Worm (Caenorhabditis elegans) whole organism, dauer: ENCODE data around the gene F12A10.8.

Source experiments
- unc-62 ChIP-seq: sonication (generic microtip); optimal IDR thresholded peaks from 2 replicates; lab custom pipeline; 2017; ENCODE audit warnings: missing biosample characterization, missing genetic modification reagents, missing genetic modification characterization

F12A10.8 gene

DNA sequence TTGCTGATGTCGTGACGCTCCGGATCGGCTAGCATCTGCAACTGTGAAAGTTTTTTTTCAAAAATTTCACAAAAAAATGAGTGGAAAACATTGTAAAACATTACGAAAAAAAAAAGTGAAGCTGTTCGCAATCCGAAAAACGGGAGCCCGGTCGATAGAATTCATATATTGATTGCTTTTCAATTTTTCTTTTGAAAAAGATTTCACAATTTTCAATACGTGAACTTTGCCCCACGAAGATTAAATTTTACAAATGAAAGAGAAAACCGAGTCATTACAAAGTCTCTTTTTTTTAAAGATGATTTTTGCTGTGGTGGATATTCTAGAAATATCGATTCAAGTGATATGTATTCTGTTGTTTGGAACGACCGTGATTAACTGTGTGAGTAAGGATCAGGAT lies 6.5 kb downstream of the F12A10.8 start, which contains the start of gene F12A10.6:
Gene F12A10.6, minus strand, starts transcription at position 101 of the 400 bp plus-strand sequence.
- no peak for TF ChIP-seq unc-62

ce11 chrII:5487844-5488243 lies 13.0 kb downstream of the F12A10.8 start, which contains the start of gene nep-5:
Gene nep-5, plus strand, starts transcription at chrII:5488144.
- no peak for TF ChIP-seq unc-62

ce11 chrII:5481982-5482381 lies 18.9 kb downstream of the F12A10.8 start, which contains the start of gene cal-8:
Gene cal-8, minus strand, starts transcription at chrII:5482041.
- no peak for TF ChIP-seq unc-62

- TF ChIP-seq unc-62 = no peak
These were observed 22.5 kb downstream of the F12A10.8 start, which contains the start of gene F56D1.1 for ce11 chrII:5478318-5478717. Gene F56D1.1, plus strand, starts transcription at chrII:5478618.

ce11 chrII:5474946-5475345 lies 25.9 kb downstream of the F12A10.8 start, which contains the start of gene ilcr-2:
Gene ilcr-2, plus strand, starts transcription at chrII:5475246.
- TF ChIP-seq unc-62 = no peak

DNA sequence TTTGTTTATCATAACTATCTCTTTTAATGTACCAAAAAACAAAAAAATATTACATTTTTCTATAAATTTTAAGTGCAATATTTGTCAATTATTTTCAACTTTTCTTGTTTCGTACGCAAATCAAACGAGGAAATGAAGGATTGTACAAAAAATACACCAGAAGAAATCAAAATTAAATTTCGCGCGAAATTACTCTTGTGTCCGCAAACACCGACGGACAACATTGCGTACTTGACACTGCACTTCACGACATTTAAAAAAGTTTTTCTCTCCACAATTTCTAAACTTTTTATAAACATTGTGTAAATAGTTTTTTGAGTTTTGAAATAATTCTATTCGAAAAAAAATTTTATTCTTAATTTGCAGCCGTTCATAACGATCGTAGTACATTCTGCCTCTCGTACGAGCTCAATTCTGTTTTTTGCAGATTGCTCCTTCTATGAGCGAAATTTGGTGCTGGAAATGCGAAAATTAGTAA lies 26.9 kb downstream of the F12A10.8 start, which contains the start of gene mrps-16:
Gene mrps-16, plus strand, starts transcription at position 428 of the 478 bp plus-strand sequence.
- TF ChIP-seq unc-62 = no peak

ce11 chrII:5465729-5466408 lies 35.0 kb downstream of the F12A10.8 start, which contains the start of gene clr-1:
Gene clr-1, plus strand, starts transcription at chrII:5466358.
- no peak for TF ChIP-seq unc-62

ce11 chrII:5463692-5464300 lies 37.1 kb downstream of the F12A10.8 start:
- no peak for TF ChIP-seq unc-62

- no peak for TF ChIP-seq unc-62
These were observed 40.0 kb downstream of the F12A10.8 start for ce11 chrII:5460911-5461310.

DNA sequence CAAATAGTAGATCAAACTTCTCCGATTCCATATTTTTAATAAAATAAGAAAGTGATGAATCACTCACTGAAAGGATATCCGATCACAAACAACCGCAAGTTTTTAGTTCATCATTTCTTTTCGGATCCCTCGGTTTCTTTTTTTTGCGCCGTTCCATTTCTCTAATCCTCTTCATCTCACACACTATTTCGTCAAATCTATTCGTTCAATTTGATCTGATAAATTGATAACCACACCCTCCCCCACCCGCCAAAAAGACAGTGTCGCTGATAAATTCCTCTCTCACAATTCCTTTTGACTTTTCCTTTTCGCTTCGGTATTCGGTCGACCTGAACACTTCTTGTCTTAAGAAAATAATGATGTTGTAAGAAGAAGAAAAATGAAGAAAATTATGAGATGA lies 41.3 kb downstream of the F12A10.8 start:
- TF ChIP-seq unc-62 = no peak

- TF ChIP-seq unc-62 = no peak
These were observed 42.0 kb downstream of the F12A10.8 start for ce11 chrII:5458683-5459410.

DNA sequence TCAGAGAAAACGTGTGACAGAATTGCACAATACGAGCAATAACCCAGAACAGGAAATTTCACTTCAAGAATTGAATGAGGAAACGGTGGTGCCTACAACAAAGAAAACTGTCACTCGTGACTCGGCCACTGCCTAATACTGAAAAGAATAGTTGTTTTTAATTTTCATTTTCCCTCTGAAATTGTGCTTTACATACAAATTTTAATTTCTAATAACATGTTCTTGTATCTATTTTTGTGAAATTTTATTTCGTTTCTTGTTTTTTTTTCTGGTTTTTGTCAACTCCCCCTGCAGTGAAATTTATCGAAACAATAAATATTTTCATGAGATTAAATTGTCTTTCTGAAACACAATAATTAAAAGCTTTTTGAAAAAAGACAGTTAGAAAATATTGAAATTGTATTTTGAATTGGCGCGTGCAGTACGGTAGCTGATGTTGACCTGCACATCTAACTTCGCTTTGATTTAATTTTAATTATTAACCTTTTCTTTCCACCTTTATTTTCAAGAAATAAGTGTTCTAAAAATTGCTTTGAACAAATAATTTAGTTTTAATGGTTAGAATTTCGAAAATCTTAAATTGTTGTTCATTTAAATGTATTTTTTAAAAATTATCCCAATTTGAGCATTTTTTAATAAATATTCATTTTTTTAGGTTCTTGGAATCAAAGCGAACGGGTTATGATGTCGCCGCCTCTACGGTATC lies 45.1 kb downstream of the F12A10.8 start, which contains the start of gene daz-1:
Gene daz-1, plus strand, starts transcription at position 656 of the 706 bp plus-strand sequence.
- TF ChIP-seq unc-62 = no peak

ce11 chrII:5453547-5453946 lies 47.3 kb downstream of the F12A10.8 start, which contains the start of gene dhs-5:
Gene dhs-5, plus strand, starts transcription at chrII:5453847.
- no peak for TF ChIP-seq unc-62

DNA sequence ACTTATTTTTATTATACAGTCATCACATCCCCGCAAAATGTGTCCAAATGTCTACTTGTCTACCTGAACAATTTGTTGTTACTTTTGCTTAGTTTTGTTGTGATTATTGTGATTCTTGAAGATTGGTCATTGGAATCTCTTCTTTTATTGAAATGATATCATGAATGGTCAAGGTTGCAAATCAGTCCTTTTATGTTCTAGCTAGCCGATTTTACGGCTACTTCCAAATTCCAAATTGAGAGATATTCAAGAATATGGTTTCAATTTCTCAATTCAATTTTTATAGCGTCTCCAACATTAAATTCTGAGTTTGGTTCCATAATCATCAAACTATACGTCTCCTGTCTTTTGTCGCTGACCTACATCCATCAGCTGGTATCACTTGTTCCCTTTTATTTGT lies 49.6 kb downstream of the F12A10.8 start:
- no peak for TF ChIP-seq unc-62

ce11 chrII:5449620-5450019 lies 51.2 kb downstream of the F12A10.8 start:
- TF ChIP-seq unc-62 = no peak

DNA sequence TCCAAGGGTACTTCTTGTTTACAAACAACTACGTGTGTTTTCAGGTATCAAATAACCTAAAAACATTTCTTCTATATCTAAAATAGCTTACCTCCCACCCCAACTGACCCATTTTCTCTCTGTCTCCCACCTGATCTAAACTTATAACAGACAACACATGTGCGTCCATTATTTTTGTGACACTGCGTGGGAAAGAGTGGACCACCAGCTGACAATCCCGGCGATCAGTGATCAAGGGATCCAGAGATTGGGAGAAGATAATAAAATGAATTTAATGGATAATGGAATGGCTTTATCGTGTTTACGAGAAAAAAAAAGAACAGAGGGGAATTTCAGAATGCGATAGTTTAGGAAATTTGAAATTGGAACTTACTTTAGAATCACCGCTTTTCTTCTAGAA lies 51.6 kb downstream of the F12A10.8 start:
- no peak for TF ChIP-seq unc-62
